Worm (Caenorhabditis elegans) whole organism, L4 larva: ENCODE measurements around the gene K11H12.5.

Experiments
- D1046.2 ChIP-seq: fragments of 200-800 bp; sonication (Bioruptor generic); IDR thresholded peaks from 2 replicates; pipeline ENCODE4 v1.3.6; 2022; ENCODE audit warnings: missing genetic modification characterization, missing compliant biosample characterization
- F26F4.8 ChIP-seq: fragments of 200-800 bp; sonication (Bioruptor generic); conservative IDR thresholded peaks from 2 replicates; pipeline ENCODE4 v1.3.6; 2022; ENCODE audit warnings: missing genetic modification characterization, missing compliant biosample characterization
- aha-1 ChIP-seq: fragments of 150-350 bp; peaks from one replicate; lab custom pipeline; 2014; ENCODE audit warnings: missing biosample characterization, missing genetic modification characterization
- attf-4 ChIP-seq: sonication (generic microtip); optimal IDR thresholded peaks from 3 replicates; lab custom pipeline; 2017; ENCODE audit warnings: missing biosample characterization, missing genetic modification characterization
- ceh-62 ChIP-seq: sonication (generic microtip); optimal IDR thresholded peaks from 2 replicates; lab custom pipeline; 2017; ENCODE audit warnings: missing biosample characterization, missing genetic modification characterization
- ctbp-1 ChIP-seq: fragments of 200-800 bp; sonication (Bioruptor generic); IDR thresholded peaks from 2 replicates; pipeline ENCODE4 v1.3.6; 2022; ENCODE audit warnings: missing genetic modification reagents, missing genetic modification characterization, missing compliant biosample characterization
- daf-16 ChIP-seq, 3 experiments: sonication (generic microtip); optimal IDR thresholded peaks; 2 replicates each; lab custom pipeline; 2016 to 2017; ENCODE audit warnings: missing genetic modification characterization in 3 of 3, missing genetic modification reagents in 3 of 3, mild to moderate bottlenecking in 2 of 3, missing compliant biosample characterization in 2 of 3, missing biosample characterization in 1 of 3, moderate library complexity in 1 of 3
- daf-8 ChIP-seq: fragments of 200-800 bp; sonication (Bioruptor generic); IDR thresholded peaks from 2 replicates; pipeline ENCODE4 v1.3.6; 2022; ENCODE audit warnings: missing genetic modification characterization, missing compliant biosample characterization
- dmd-6 ChIP-seq: fragments of 200-800 bp; sonication (Bioruptor generic); IDR thresholded peaks from 2 replicates; pipeline ENCODE4 v1.3.6; 2022; ENCODE audit warnings: missing genetic modification reagents, missing genetic modification characterization, missing compliant biosample characterization
- dmd-8 ChIP-seq: fragments of 200-800 bp; sonication (Bioruptor generic); IDR thresholded peaks from 2 replicates; pipeline ENCODE4 v1.3.6; 2022; ENCODE audit warnings: missing genetic modification characterization, missing compliant biosample characterization
- dpl-1 ChIP-seq: fragments of 150-350 bp; optimal IDR thresholded peaks from 2 replicates; lab custom pipeline; 2014; ENCODE audit warnings: missing biosample characterization, missing genetic modification reagents, missing genetic modification characterization
- egl-43 ChIP-seq: fragments of 200-800 bp; sonication (Bioruptor generic); IDR thresholded peaks from 2 replicates; pipeline ENCODE4 v1.3.6; 2022; ENCODE audit warnings: missing genetic modification reagents, missing genetic modification characterization, missing compliant biosample characterization
- fkh-10 ChIP-seq: fragments of 150-350 bp; optimal IDR thresholded peaks from 2 replicates; lab custom pipeline; 2014; ENCODE audit warnings: missing biosample characterization, missing genetic modification reagents, missing genetic modification characterization
- hlh-11 ChIP-seq: fragments of 200-800 bp; sonication (Bioruptor generic); optimal IDR thresholded peaks from 2 replicates; lab custom pipeline; 2018; ENCODE audit warnings: mild to moderate bottlenecking, missing genetic modification characterization, missing compliant biosample characterization
- hlh-30 ChIP-seq: sonication (generic microtip); optimal IDR thresholded peaks from 2 replicates; lab custom pipeline; 2017; ENCODE audit warnings: antibody characterized with exemption, mild to moderate bottlenecking, missing genetic modification characterization, missing compliant biosample characterization; ENCODE audit not compliant: insufficient read depth
- hmg-1.1 ChIP-seq: fragments of 200-800 bp; sonication (Bioruptor generic); IDR thresholded peaks from 2 replicates; pipeline ENCODE4 v1.3.6; 2022; ENCODE audit warnings: missing genetic modification reagents, missing genetic modification characterization, missing compliant biosample characterization
- lin-13 ChIP-seq: fragments of 150-350 bp; optimal IDR thresholded peaks from 2 replicates; lab custom pipeline; 2014; ENCODE audit warnings: missing biosample characterization, missing genetic modification reagents, missing genetic modification characterization
- lir-3 ChIP-seq: sonication (generic microtip); optimal IDR thresholded peaks from 2 replicates; lab custom pipeline; 2016; ENCODE audit warnings: mild to moderate bottlenecking, missing genetic modification characterization, missing compliant biosample characterization
- madf-9 ChIP-seq: fragments of 200-800 bp; sonication (Bioruptor generic); conservative IDR thresholded peaks from 2 replicates; pipeline ENCODE4 v1.3.6; 2022; ENCODE audit warnings: missing genetic modification reagents, missing genetic modification characterization, missing compliant biosample characterization
- mxl-2 ChIP-seq: fragments of 200-800 bp; sonication (Bioruptor generic); conservative IDR thresholded peaks from 2 replicates; pipeline ENCODE4 v1.3.6; 2022; ENCODE audit warnings: missing genetic modification reagents, missing genetic modification characterization, missing compliant biosample characterization
- mxl-3 ChIP-seq: fragments of 200-800 bp; sonication (Bioruptor generic); optimal IDR thresholded peaks from 2 replicates; lab custom pipeline; 2018; ENCODE audit warnings: mild to moderate bottlenecking, missing genetic modification characterization, missing compliant biosample characterization
- nhr-10 ChIP-seq: fragments of 150-350 bp; optimal IDR thresholded peaks from 2 replicates; lab custom pipeline; 2014; ENCODE audit warnings: missing biosample characterization, missing genetic modification characterization
- nhr-11 ChIP-seq: fragments of 150-350 bp; optimal IDR thresholded peaks from 2 replicates; lab custom pipeline; 2014; ENCODE audit warnings: missing biosample characterization, missing genetic modification characterization
- nhr-111 ChIP-seq: fragments of 200-800 bp; sonication (Bioruptor generic); optimal IDR thresholded peaks from 2 replicates; lab custom pipeline; 2018; ENCODE audit warnings: mild to moderate bottlenecking, missing genetic modification characterization, missing compliant biosample characterization
- nhr-41 ChIP-seq: fragments of 200-800 bp; sonication (Bioruptor generic); IDR thresholded peaks from 2 replicates; pipeline ENCODE4 v1.3.6; 2022; ENCODE audit warnings: missing genetic modification reagents, missing genetic modification characterization, missing compliant biosample characterization
- nhr-48 ChIP-seq: sonication (generic microtip); optimal IDR thresholded peaks from 2 replicates; lab custom pipeline; 2016; ENCODE audit warnings: mild to moderate bottlenecking, missing genetic modification characterization, missing compliant biosample characterization
- nhr-6 ChIP-seq: fragments of 150-350 bp; optimal IDR thresholded peaks from 2 replicates; lab custom pipeline; 2014; ENCODE audit warnings: missing biosample characterization, missing genetic modification characterization
- nhr-76 ChIP-seq: fragments of 150-350 bp; optimal IDR thresholded peaks from 2 replicates; lab custom pipeline; 2014; ENCODE audit warnings: missing biosample characterization, missing genetic modification characterization
- pqm-1 ChIP-seq: sonication (generic microtip); optimal IDR thresholded peaks from 2 replicates; lab custom pipeline; 2017; ENCODE audit warnings: missing biosample characterization, missing genetic modification characterization
- snpc-1.2 ChIP-seq: fragments of 200-800 bp; sonication (Bioruptor generic); IDR thresholded peaks from 2 replicates; pipeline ENCODE4 v1.3.6; 2022; ENCODE audit warnings: missing genetic modification reagents, missing genetic modification characterization, missing compliant biosample characterization
- snpc-4 ChIP-seq: fragments of 150-350 bp; optimal IDR thresholded peaks from 2 replicates; lab custom pipeline; 2014; ENCODE audit warnings: missing biosample characterization, missing genetic modification characterization
- spr-1 ChIP-seq: sonication (generic microtip); optimal IDR thresholded peaks from 2 replicates; lab custom pipeline; 2016; ENCODE audit warnings: mild to moderate bottlenecking, missing genetic modification characterization, missing compliant biosample characterization
- tra-1 ChIP-seq: fragments of 200-800 bp; sonication (Bioruptor generic); IDR thresholded peaks from 2 replicates; pipeline ENCODE4 v1.3.6; 2022; ENCODE audit warnings: missing genetic modification reagents, missing genetic modification characterization, missing compliant biosample characterization
- unc-62 ChIP-seq, 3 experiments: fragments of 150-350 bp in 1 of 3; sonication (generic microtip); optimal IDR thresholded peaks in 2 of 3; peaks in 1 of 3; 1 replicate in 1 of 3; 2 replicates in 2 of 3; lab custom pipeline; 2014 to 2017; ENCODE audit warnings: missing biosample characterization in 3 of 3, missing genetic modification characterization in 3 of 3, missing genetic modification reagents in 3 of 3, missing genotype in 1 of 3
- zfp-3 ChIP-seq: fragments of 200-800 bp; sonication (Bioruptor generic); conservative IDR thresholded peaks from 2 replicates; pipeline ENCODE4 v1.3.6; 2022; ENCODE audit warnings: missing genetic modification reagents, missing genetic modification characterization, missing compliant biosample characterization
- ztf-7 ChIP-seq: fragments of 150-350 bp; optimal IDR thresholded peaks from 2 replicates; lab custom pipeline; 2014; ENCODE audit warnings: missing biosample characterization, missing genetic modification characterization

Gene K11H12.5

DNA sequence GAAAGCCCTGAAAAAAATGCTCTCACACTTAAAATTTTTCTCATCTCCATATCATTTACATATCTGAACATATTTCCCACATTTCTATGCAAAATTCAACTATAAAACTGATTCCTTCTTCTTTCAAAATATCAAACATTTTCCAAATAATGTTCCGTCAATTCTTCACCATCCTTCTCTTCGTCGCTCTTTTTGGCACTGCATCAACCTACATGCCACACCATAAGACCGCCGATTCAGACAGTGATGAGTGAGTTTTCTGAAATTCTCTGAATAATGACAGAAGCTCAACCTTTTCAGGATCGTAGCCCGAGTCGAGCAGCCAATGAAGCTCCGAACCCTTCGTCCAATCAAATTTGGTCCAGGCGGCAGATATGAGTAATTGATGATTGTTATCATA lies at the start of gene K11H12.5:
Gene K11H12.5, plus strand, starts transcription at position 301 of the 400 bp plus-strand sequence.
- TF ChIP-seq fkh-10 (GFP tag; lab: Kevin White, UChicago) (no peak), nhr-6 (tag; lab: Kevin White, UChicago) (no peak), snpc-4 (tag; lab: Kevin White, UChicago) (no peak), zfp-3 (no peak), lir-3 (no peak), spr-1 (tag; lab: Kevin White, UChicago) (no peak), nhr-41 (no peak), egl-43 (GFP tag; lab: Robert Waterston, UW) (no peak), hlh-11 (tag; lab: Kevin White, UChicago) (no peak), attf-4 (tag; lab: Kevin White, UChicago) (no peak), hmg-1.1 (no peak), dpl-1 (GFP tag; lab: Kevin White, UChicago) (no peak)

DNA sequence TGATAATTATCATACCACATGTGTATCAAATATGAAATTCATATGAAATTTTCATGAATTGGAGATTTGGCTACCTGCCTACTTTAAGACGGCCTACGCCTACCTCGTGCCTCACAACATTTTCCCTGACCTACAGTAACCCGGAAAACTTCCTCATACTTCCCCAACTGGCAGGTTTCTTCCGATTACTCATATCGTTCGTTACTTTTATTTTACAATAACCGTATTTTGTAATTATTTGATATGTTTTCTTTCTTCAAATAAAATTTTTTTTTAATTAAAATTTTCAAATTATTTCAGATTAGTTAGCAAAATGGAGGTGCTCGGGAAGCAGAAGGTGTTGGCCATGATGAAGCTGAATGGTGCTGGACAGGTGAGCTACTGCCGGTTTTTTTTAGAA lies 49.1 kb upstream of the K11H12.5 start, which contains the start of gene nhr-76:
Gene nhr-76, plus strand, starts transcription at position 301 of the 400 bp plus-strand sequence.
- TF ChIP-seq tra-1, result no peak
- TF ChIP-seq nhr-10 (tag; lab: Kevin White, UChicago), result no peak
- no peak for TF ChIP-seq ceh-62 (tag; lab: Kevin White, UChicago)
- TF ChIP-seq nhr-76 (tag; lab: Kevin White, UChicago), result no peak

DNA sequence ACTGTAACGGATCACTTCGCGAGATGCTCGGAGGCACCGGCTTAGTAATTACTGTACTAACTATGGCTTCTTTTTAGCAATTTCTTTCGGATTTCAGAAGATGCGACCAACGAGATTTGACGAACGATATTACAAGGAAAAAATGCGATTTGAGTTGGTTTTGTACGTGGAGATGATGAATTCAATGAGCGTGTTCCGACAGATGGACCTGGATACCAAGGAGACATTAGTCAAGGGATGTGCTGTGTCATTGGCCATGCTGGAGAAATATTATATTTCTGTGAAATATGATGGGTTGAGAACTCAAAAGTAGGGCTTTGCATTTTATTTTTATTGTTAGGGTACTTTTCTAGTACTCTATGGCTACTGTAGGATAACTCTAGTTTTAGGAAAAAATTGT lies 45.8 kb upstream of the K11H12.5 start:
- TF ChIP-seq aha-1 (tag; lab: Kevin White, UChicago), result peak; percentile 95
- TF ChIP-seq unc-62 (GFP tag; optimal IDR thresholded peaks at IDR 0.05 in 1 of 2; lab: Kevin White, UChicago), result peak in 1 of 2 experiments; percentile 46
- no peak for TF ChIP-seq unc-62 (tag; optimal IDR thresholded peaks at IDR 0.05; lab: Kevin White, UChicago)
- no peak for TF ChIP-seq daf-8 (GFP tag; lab: Robert Waterston, UW)

DNA sequence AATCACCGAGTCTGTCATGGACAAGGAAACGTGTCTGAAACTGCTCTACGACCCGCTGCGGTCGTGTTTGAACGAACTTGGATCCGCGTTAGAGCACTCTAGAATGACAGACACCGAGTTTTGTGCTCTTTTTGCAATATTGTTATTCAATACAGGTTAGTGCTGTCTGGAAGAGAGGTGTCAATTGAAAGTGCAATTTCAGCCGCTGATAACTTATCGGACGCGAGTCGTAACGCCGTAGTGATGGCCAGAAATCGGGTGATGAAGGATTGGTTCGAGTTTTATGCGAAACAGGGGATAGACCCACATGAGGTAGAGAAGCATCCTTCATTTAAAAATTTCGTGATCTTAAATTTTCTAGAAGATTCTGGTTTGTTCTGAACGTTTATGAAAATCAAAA lies 44.5 kb upstream of the K11H12.5 start:
- no peak for TF ChIP-seq nhr-11 (tag; lab: Kevin White, UChicago)
- TF ChIP-seq hlh-11 (tag; lab: Kevin White, UChicago), result peak; percentile 20
- no peak for TF ChIP-seq nhr-111 (GFP tag; lab: Kevin White, UChicago)
- TF ChIP-seq daf-16 (GFP tag; optimal IDR thresholded peaks at IDR 0.05; lab: Kevin White, UChicago), result no peak
- peak; percentile 42 for TF ChIP-seq daf-16 (tag; optimal IDR thresholded peaks at IDR 0.05; lab: Kevin White, UChicago)
- TF ChIP-seq ctbp-1, result no peak
- TF ChIP-seq dmd-6 (GFP tag; lab: Robert Waterston, UW), result peak; percentile 74
- TF ChIP-seq madf-9, result 0 out of 2 replicates have a peak, but pooled peaks have one; percentile 13
- TF ChIP-seq pqm-1 (tag; lab: Kevin White, UChicago), result no peak
- TF ChIP-seq D1046.2, result 0 out of 2 replicates have a peak, but pooled peaks have one; percentile 23

DNA sequence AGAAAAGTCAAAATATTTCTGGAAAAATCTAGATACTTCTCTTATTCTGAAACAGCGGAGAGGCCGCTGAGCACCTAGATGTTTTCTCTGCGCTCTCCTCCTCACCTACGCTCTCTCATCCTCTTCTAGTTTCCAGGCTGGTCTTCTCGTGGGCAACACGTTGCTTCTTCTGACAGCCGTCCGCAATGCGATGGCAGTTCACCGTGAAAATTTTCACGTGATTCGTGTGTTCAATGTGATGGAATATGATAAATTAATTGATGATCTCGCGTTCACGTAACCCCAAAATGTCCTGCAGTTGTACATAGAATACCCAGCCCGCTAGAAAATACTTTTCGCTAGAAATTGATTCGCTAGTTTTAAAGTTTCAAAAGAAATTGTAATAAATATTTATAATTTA lies 42.8 kb upstream of the K11H12.5 start:
- no peak for TF ChIP-seq lin-13 (GFP tag; lab: Kevin White, UChicago)
- TF ChIP-seq dmd-8, result no peak
- no peak for TF ChIP-seq F26F4.8 (GFP tag; lab: Robert Waterston, UW)
- no peak for TF ChIP-seq mxl-2 (GFP tag; lab: Robert Waterston, UW)
- peak; percentile 60 for TF ChIP-seq nhr-48
- peak; percentile 65 for TF ChIP-seq hlh-30 (tag; lab: Kevin White, UChicago)
- TF ChIP-seq mxl-3 (GFP tag; lab: Kevin White, UChicago), result peak; percentile 70
- no peak for TF ChIP-seq ztf-7 (tag; lab: Kevin White, UChicago)
- peak; percentile 36; the same call in 1 of the 2 replicates for TF ChIP-seq dmd-6 (GFP tag; lab: Robert Waterston, UW)
- no peak for TF ChIP-seq snpc-1.2 (GFP tag; lab: Robert Waterston, UW)
